Fruit fly (Drosophila melanogaster) whole organism, embryonic: ENCODE measurements around the gene lbl.

ENCODE experiments used
- Adf1 ChIP-seq: fragments of 200-800 bp; sonication (Bioruptor generic); IDR thresholded peaks from 2 replicates; pipeline ENCODE4 v1.3.6; 2022; ENCODE audit warnings: missing biosample characterization, missing genetic modification characterization
- Atf3 ChIP-seq: fragments of 200-800 bp; sonication (Bioruptor generic); optimal IDR thresholded peaks from 3 replicates; lab custom pipeline; 2016; ENCODE audit warnings: missing biosample characterization, missing genetic modification characterization
- B-H1 ChIP-seq: fragments of 200-800 bp; sonication (Bioruptor generic); IDR thresholded peaks from 3 replicates; pipeline ENCODE4 v1.3.6; 2022; ENCODE audit warnings: missing biosample characterization, missing genetic modification characterization
- B-H2 ChIP-seq: fragments of 200-800 bp; sonication (Bioruptor generic); optimal IDR thresholded peaks from 2 replicates; lab custom pipeline; 2018; ENCODE audit warnings: missing biosample characterization, mild to moderate bottlenecking, missing genetic modification characterization
- Blimp-1 ChIP-seq: fragments of 200-800 bp; sonication (Bioruptor generic); optimal IDR thresholded peaks from 3 replicates; lab custom pipeline; 2018; ENCODE audit warnings: missing biosample characterization, missing genetic modification characterization, mild to moderate bottlenecking, moderate library complexity, missing genetic modification reagents
- CG11093 ChIP-seq: fragments of 200-800 bp; sonication (Bioruptor generic); IDR thresholded peaks from 3 replicates; pipeline ENCODE4 v1.3.6; 2022; ENCODE audit warnings: missing biosample characterization, missing genetic modification characterization
- CG12071 ChIP-seq: fragments of 200-800 bp; sonication (Bioruptor generic); optimal IDR thresholded peaks from 3 replicates; lab custom pipeline; 2018; ENCODE audit warnings: missing biosample characterization, mild to moderate bottlenecking, missing genetic modification characterization
- CG12236 ChIP-seq: fragments of 200-800 bp; sonication (Bioruptor generic); optimal IDR thresholded peaks from 2 replicates; lab custom pipeline; 2016; ENCODE audit warnings: missing biosample characterization, missing genetic modification characterization
- CG13296 ChIP-seq: fragments of 200-800 bp; sonication (Bioruptor generic); optimal IDR thresholded peaks from 3 replicates; lab custom pipeline; 2018; ENCODE audit warnings: missing biosample characterization, mild to moderate bottlenecking, missing genetic modification characterization
- CG14667 ChIP-seq: fragments of 200-800 bp; sonication (Bioruptor generic); IDR thresholded peaks from 2 replicates; pipeline ENCODE4 v1.3.6; 2022; ENCODE audit warnings: missing biosample characterization, missing genetic modification characterization
- CG15601 ChIP-seq: fragments of 200-800 bp; sonication (Bioruptor generic); optimal IDR thresholded peaks from 3 replicates; lab custom pipeline; 2019; ENCODE audit warnings: missing biosample characterization, mild to moderate bottlenecking, missing genetic modification characterization, moderate library complexity
- CG16813 ChIP-seq: fragments of 200-800 bp; sonication (Bioruptor generic); IDR thresholded peaks from 3 replicates; pipeline ENCODE4 v1.3.6; 2022; ENCODE audit warnings: missing biosample characterization, missing genetic modification characterization; ENCODE audit not compliant: partially characterized antibody
- CG18262 ChIP-seq: fragments of 200-800 bp; optimal IDR thresholded peaks from 3 replicates; lab custom pipeline; 2019; ENCODE audit warnings: missing biosample characterization, mild to moderate bottlenecking, missing genetic modification characterization, moderate library complexity
- CG2129 ChIP-seq: fragments of 200-800 bp; sonication (Bioruptor generic); IDR thresholded peaks from 2 replicates; pipeline ENCODE4 v1.3.6; 2022; ENCODE audit warnings: missing biosample characterization, missing genetic modification characterization; ENCODE audit not compliant: partially characterized antibody
- CG2199 ChIP-seq: fragments of 200-800 bp; sonication (Bioruptor generic); IDR thresholded peaks from 3 replicates; pipeline ENCODE4 v1.3.6; 2022; ENCODE audit warnings: missing biosample characterization, missing genetic modification characterization
- CG3163 ChIP-seq: fragments of 200-800 bp; sonication (Bioruptor generic); optimal IDR thresholded peaks from 3 replicates; lab custom pipeline; 2016; ENCODE audit warnings: missing biosample characterization, missing genetic modification characterization
- CG32767 ChIP-seq: fragments of 200-800 bp; sonication (Bioruptor generic); IDR thresholded peaks from 2 replicates; pipeline ENCODE4 v1.3.6; 2022; ENCODE audit warnings: missing biosample characterization, missing genetic modification characterization
- CG4404 ChIP-seq: fragments of 200-800 bp; sonication (Bioruptor generic); IDR thresholded peaks from 2 replicates; pipeline ENCODE4 v1.3.6; 2022; ENCODE audit warnings: missing biosample characterization, missing genetic modification characterization
- CG4617 ChIP-seq: fragments of 200-800 bp; sonication (Bioruptor generic); optimal IDR thresholded peaks from 3 replicates; lab custom pipeline; 2016; ENCODE audit warnings: missing biosample characterization, missing genetic modification characterization, borderline replicate concordance
- CG7556 ChIP-seq: fragments of 200-800 bp; sonication (Bioruptor generic); optimal IDR thresholded peaks from 2 replicates; lab custom pipeline; 2017; ENCODE audit warnings: missing biosample characterization, mild to moderate bottlenecking, missing genetic modification characterization
- CG7839 ChIP-seq: fragments of 200-800 bp; sonication (Bioruptor generic); optimal IDR thresholded peaks from 3 replicates; lab custom pipeline; 2018; ENCODE audit warnings: missing biosample characterization, mild to moderate bottlenecking, missing genetic modification characterization, moderate library complexity
- Camta ChIP-seq: fragments of 200-800 bp; sonication (Bioruptor generic); optimal IDR thresholded peaks from 2 replicates; lab custom pipeline; 2016; ENCODE audit warnings: missing biosample characterization, missing genetic modification characterization
- Dll ChIP-seq: fragments of 200-800 bp; sonication (Bioruptor generic); IDR thresholded peaks from 4 replicates; pipeline ENCODE4 v1.3.6; 2022; ENCODE audit warnings: missing biosample characterization, missing genetic modification characterization; ENCODE audit not compliant: partially characterized antibody
- ERR ChIP-seq: fragments of 200-800 bp; sonication (Bioruptor generic); optimal IDR thresholded peaks from 2 replicates; lab custom pipeline; 2016; ENCODE audit warnings: missing biosample characterization, missing genetic modification characterization
- Gug ChIP-seq: fragments of 200-800 bp; sonication (Bioruptor generic); IDR thresholded peaks from 4 replicates; pipeline ENCODE4 v1.3.6; 2022; ENCODE audit warnings: missing biosample characterization, missing genetic modification characterization
- Hr39 ChIP-seq: fragments of >200 bp; optimal IDR thresholded peaks from 2 replicates; lab custom pipeline; 2017
- Jarid2 ChIP-seq: fragments of 200-800 bp; sonication (Bioruptor generic); optimal IDR thresholded peaks from 3 replicates; lab custom pipeline; 2017; ENCODE audit warnings: mild to moderate bottlenecking, missing biosample characterization, missing genetic modification reagents, missing genetic modification characterization
- Lhr ChIP-seq: fragments of 200-800 bp; sonication (Bioruptor generic); optimal IDR thresholded peaks from 3 replicates; lab custom pipeline; 2017; ENCODE audit warnings: mild to moderate bottlenecking, missing biosample characterization, missing genetic modification reagents, missing genetic modification characterization
- Optix ChIP-seq: fragments of 200-800 bp; sonication (Bioruptor generic); IDR thresholded peaks from 3 replicates; pipeline ENCODE4 v1.3.6; 2022; ENCODE audit warnings: missing biosample characterization, missing genetic modification characterization
- Usf ChIP-seq: fragments of 200-800 bp; sonication (Bioruptor generic); optimal IDR thresholded peaks from 2 replicates; lab custom pipeline; 2017; ENCODE audit warnings: missing genotype, missing biosample characterization, missing genetic modification characterization
- ara ChIP-seq: fragments of 200-800 bp; sonication (Bioruptor generic); IDR thresholded peaks from 2 replicates; pipeline ENCODE4 v1.3.6; 2022; ENCODE audit warnings: missing biosample characterization, missing genetic modification characterization
- bowl ChIP-seq: fragments of 200-800 bp; sonication (Bioruptor generic); IDR thresholded peaks from 2 replicates; pipeline ENCODE4 v1.3.6; 2022; ENCODE audit warnings: missing biosample characterization, missing genetic modification characterization
- br ChIP-seq: fragments of >200 bp; optimal IDR thresholded peaks from 2 replicates; lab custom pipeline; 2017
- cg ChIP-seq: fragments of 200-800 bp; sonication (Bioruptor generic); optimal IDR thresholded peaks from 3 replicates; lab custom pipeline; 2019; ENCODE audit warnings: missing biosample characterization, mild to moderate bottlenecking, missing genetic modification characterization, moderate library complexity
- dimm ChIP-seq: fragments of 200-800 bp; sonication (Bioruptor generic); IDR thresholded peaks from 2 replicates; pipeline ENCODE4 v1.3.6; 2022; ENCODE audit warnings: missing biosample characterization, missing genetic modification characterization
- emc ChIP-seq: fragments of 200-800 bp; sonication (Bioruptor generic); optimal IDR thresholded peaks from 2 replicates; lab custom pipeline; 2016; ENCODE audit warnings: missing biosample characterization, missing genetic modification characterization
- gsb ChIP-seq: fragments of 200-800 bp; sonication (Bioruptor generic); IDR thresholded peaks from 2 replicates; pipeline ENCODE4 v1.3.6; 2022; ENCODE audit warnings: missing biosample characterization, missing genetic modification characterization
- hb ChIP-seq: fragments of 200-800 bp; sonication (Bioruptor generic); IDR thresholded peaks from 3 replicates; pipeline ENCODE4 v1.3.6; 2022; ENCODE audit warnings: missing biosample characterization, missing genetic modification characterization; ENCODE audit not compliant: partially characterized antibody
- jigr1 ChIP-seq: fragments of 200-800 bp; sonication (Bioruptor generic); IDR thresholded peaks from 3 replicates; pipeline ENCODE4 v1.3.6; 2022; ENCODE audit warnings: missing biosample characterization, missing genetic modification characterization
- maf-S ChIP-seq: fragments of 200-800 bp; sonication (Bioruptor generic); optimal IDR thresholded peaks from 2 replicates; lab custom pipeline; 2016; ENCODE audit warnings: missing biosample characterization, missing genetic modification characterization
- odd ChIP-seq: fragments of 200-800 bp; sonication (Bioruptor generic); optimal IDR thresholded peaks from 2 replicates; lab custom pipeline; 2017; ENCODE audit warnings: missing biosample characterization, mild to moderate bottlenecking, missing genetic modification characterization
- pb ChIP-seq: fragments of 200-800 bp; sonication (Bioruptor generic); optimal IDR thresholded peaks from 3 replicates; lab custom pipeline; 2016; ENCODE audit warnings: missing biosample characterization, missing genetic modification characterization
- prd ChIP-seq, 3 experiments: fragments of >200 bp in 2 of 3; fragments of 200-800 bp in 1 of 3; sonication (Bioruptor generic) in 1 of 3; optimal IDR thresholded peaks in 2 of 3; IDR thresholded peaks in 1 of 3; 2 replicates in 2 of 3; 3 replicates in 1 of 3; pipeline versions ENCODE4 v1.3.6 to Lab custom; 2017 to 2022; ENCODE audit warnings: missing biosample characterization in 1 of 3, missing genetic modification characterization in 1 of 3
- seq ChIP-seq: fragments of 200-800 bp; sonication (Bioruptor generic); IDR thresholded peaks from 2 replicates; pipeline ENCODE4 v1.3.6; 2022; ENCODE audit warnings: missing biosample characterization, missing genetic modification characterization
- sim ChIP-seq: fragments of 200-800 bp; sonication (Bioruptor generic); IDR thresholded peaks from 2 replicates; pipeline ENCODE4 v1.3.6; 2022; ENCODE audit warnings: missing biosample characterization, missing genetic modification characterization
- stwl ChIP-seq: fragments of 200-800 bp; sonication (Bioruptor generic); optimal IDR thresholded peaks from 3 replicates; lab custom pipeline; 2018; ENCODE audit warnings: missing biosample characterization, mild to moderate bottlenecking, missing genetic modification characterization, moderate library complexity
- sug ChIP-seq: fragments of 200-800 bp; optimal IDR thresholded peaks from 2 replicates; lab custom pipeline; 2019; ENCODE audit warnings: missing biosample characterization, mild to moderate bottlenecking, missing genetic modification characterization, moderate library complexity
- tio ChIP-seq: fragments of 200-800 bp; sonication (Bioruptor generic); optimal IDR thresholded peaks from 2 replicates; lab custom pipeline; 2017; ENCODE audit warnings: missing biosample characterization, missing genetic modification characterization, inconsistent platforms
- wdn ChIP-seq: fragments of 200-800 bp; sonication (Bioruptor generic); IDR thresholded peaks from 2 replicates; pipeline ENCODE4 v1.3.6; 2022; ENCODE audit warnings: missing biosample characterization, missing genetic modification characterization
- zen2 ChIP-seq: fragments of 200-800 bp; sonication (Bioruptor generic); IDR thresholded peaks from 3 replicates; pipeline ENCODE4 v1.3.6; 2022; ENCODE audit warnings: missing biosample characterization, missing genetic modification characterization; ENCODE audit not compliant: partially characterized antibody

Gene lbl

dm6 chr3R:21376859-21377607 lies 56.9 kb downstream of the lbl start:
- TF ChIP-seq CG13296 (GFP tag; lab: Kevin White, UChicago) (peak; percentile 20), CG12071 (GFP tag; lab: Kevin White, UChicago) (no peak), Usf (GFP tag; lab: Kevin White, UChicago) (no peak), B-H2 (peak; percentile 36), ERR (GFP tag; lab: Kevin White, UChicago) (no peak), maf-S (no peak), Atf3 (GFP tag; lab: Kevin White, UChicago) (no peak), dimm (no peak), sug (tag; lab: Kevin White, UChicago) (no peak), CG16813 (GFP tag; lab: Robert Waterston, UW) (peak; percentile 84), Optix (GFP tag; lab: Robert Waterston, UW) (no peak), CG7556 (GFP tag; lab: Kevin White, UChicago) (no peak), CG18262 (tag; lab: Kevin White, UChicago) (no peak), Lhr (GFP tag; lab: Kevin White, UChicago) (peak; percentile 19), CG2129 (GFP tag; lab: Robert Waterston, UW) (peak; percentile 67), B-H1 (GFP tag; lab: Robert Waterston, UW) (no peak), zen2 (peak; percentile 36; the same call in 1 of the 3 replicates), cg (GFP tag; lab: Kevin White, UChicago) (no peak), stwl (tag; lab: Kevin White, UChicago) (peak; percentile 50), CG14667 (no peak), Adf1 (GFP tag; lab: Robert Waterston, UW) (no peak), br (lab: Kevin White, UChicago) (no peak), CG15601 (tag; lab: Kevin White, UChicago) (peak; percentile 33), CG4617 (GFP tag; lab: Kevin White, UChicago) (peak; percentile 67), Gug (GFP tag; lab: Robert Waterston, UW) (no peak), odd (GFP tag; lab: Kevin White, UChicago) (peak; percentile 30), emc (no peak), Jarid2 (peak; percentile 41), jigr1 (no peak; the same call in 2 of the 3 replicates), wdn (GFP tag; lab: Robert Waterston, UW) (0 out of 2 replicates have a peak, but pooled peaks have one; percentile 16), pb (no peak), CG12236 (GFP tag; lab: Kevin White, UChicago) (no peak), bowl (no peak), CG7839 (tag; lab: Kevin White, UChicago) (no peak), sim (GFP tag; lab: Robert Waterston, UW) (no peak), hb (no peak; the same call in 2 of the 3 replicates), CG11093 (GFP tag; lab: Robert Waterston, UW) (no peak), Dll (GFP tag; lab: Robert Waterston, UW) (peak; percentile 91), seq (no peak), Hr39 (no peak), Blimp-1 (GFP tag; lab: Kevin White, UChicago) (no peak), ara (GFP tag; lab: Robert Waterston, UW) (no peak), CG4404 (no peak), CG32767 (GFP tag; lab: Robert Waterston, UW) (0 out of 2 replicates have a peak, but pooled peaks have one; percentile 54), tio (GFP tag; lab: Kevin White, UChicago) (no peak), Camta (GFP tag; lab: Kevin White, UChicago) (no peak), prd (optimal IDR thresholded peaks at IDR 0.05; lab: Kevin White, UChicago) (no peak), prd (GFP tag; IDR thresholded peaks at IDR 0.05; lab: Robert Waterston, UW) (no peak), CG2199 (GFP tag; lab: Robert Waterston, UW) (no peak), gsb (GFP tag; lab: Robert Waterston, UW) (no peak), CG3163 (GFP tag; lab: Kevin White, UChicago) (no peak)
